Worm (Caenorhabditis elegans) whole organism, midembryonic: ENCODE results near the gene cpna-2.

Experiments
- T22C8.4 ChIP-seq: fragments of 200-800 bp; sonication (Bioruptor generic); IDR thresholded peaks from 2 replicates; pipeline ENCODE4 v1.3.6; 2022; ENCODE audit warnings: missing genetic modification characterization, missing compliant biosample characterization
- ztf-29 ChIP-seq: fragments of 200-800 bp; sonication (Bioruptor generic); IDR thresholded peaks from 2 replicates; pipeline ENCODE4 v1.3.6; 2022; ENCODE audit warnings: missing genetic modification reagents, missing genetic modification characterization, missing compliant biosample characterization

ce11 chrII:7761440-7761839 lies 36.7 kb downstream of the cpna-2 start, which contains the start of gene B0228.8:
- no peak for TF ChIP-seq ztf-29 (GFP tag; lab: Robert Waterston, UW)
- no peak for TF ChIP-seq T22C8.4 (GFP tag; lab: Robert Waterston, UW)
